Fruit fly (Drosophila melanogaster): ENCODE results near the gene rhea.

DNA sequence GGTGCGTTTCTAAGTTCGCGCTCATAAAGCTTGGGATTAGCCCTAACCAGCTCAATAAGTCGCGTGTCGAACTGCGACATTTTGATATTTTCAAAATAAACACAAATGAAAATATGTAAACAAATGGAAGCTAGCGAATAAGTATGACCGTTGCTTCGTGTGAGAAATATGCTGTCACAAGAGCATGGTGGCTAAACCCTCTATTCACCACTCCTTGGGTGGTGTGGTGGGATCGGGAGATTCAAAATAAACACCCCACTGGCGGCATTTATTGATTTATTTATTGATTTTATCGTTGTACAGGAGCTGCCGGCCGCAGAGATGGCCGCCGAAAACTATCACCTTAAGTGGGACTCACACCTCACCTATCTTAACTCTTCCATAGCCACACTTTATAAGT is 30.0 kb upstream of the rhea start, which contains the start of gene CG6683:
- TF ChIP-seq CG8632 (GFP tag; optimal IDR thresholded peaks at IDR 0.05): no peak
- no peak for TF ChIP-seq dac (GFP tag; optimal IDR thresholded peaks at IDR 0.05)
- no peak for TF ChIP-seq CG6276 (GFP tag; optimal IDR thresholded peaks at IDR 0.05)
- TF ChIP-seq Sox102F (GFP tag; optimal IDR thresholded peaks at IDR 0.05): no peak
- TF ChIP-seq vri (GFP tag; optimal IDR thresholded peaks at IDR 0.05): no peak
- no peak for TF ChIP-seq Hr39 (GFP tag; optimal IDR thresholded peaks at IDR 0.05)
- TF ChIP-seq CG7368 (GFP tag; optimal IDR thresholded peaks at IDR 0.05): no peak
- no peak for TF ChIP-seq OdsH (GFP tag; optimal IDR thresholded peaks at IDR 0.05)
- no peak for TF ChIP-seq CG10669 (GFP tag; optimal IDR thresholded peaks at IDR 0.05)
